Worm (Caenorhabditis elegans) whole organism, young adult: ENCODE measurements around the gene clec-257.

Experiments used
- ama-1 ChIP-seq, 3 experiments: fragments of 150-350 bp in 1 of 3; sonication (generic microtip) in 2 of 3; optimal IDR thresholded peaks; 2 replicates each; lab custom pipeline; 2014 to 2018; ENCODE audit warnings: missing biosample characterization in 2 of 3, missing genetic modification characterization in 2 of 3, missing genetic modification reagents in 2 of 3
- aptf-3 ChIP-seq: fragments of 200-800 bp; sonication (Bioruptor generic); IDR thresholded peaks from 2 replicates; pipeline ENCODE4 v1.3.6; 2022; ENCODE audit warnings: missing genetic modification characterization, missing compliant biosample characterization
- ceh-27 ChIP-seq: fragments of 200-800 bp; sonication (Bioruptor generic); optimal IDR thresholded peaks from 2 replicates; lab custom pipeline; 2018; ENCODE audit warnings: mild to moderate bottlenecking, missing genetic modification characterization, moderate library complexity, missing compliant biosample characterization
- egl-18 ChIP-seq: fragments of 200-800 bp; sonication (Bioruptor generic); IDR thresholded peaks from 2 replicates; pipeline ENCODE4 v1.3.6; 2022; ENCODE audit warnings: missing genetic modification reagents, missing genetic modification characterization, missing compliant biosample characterization
- hmg-20 ChIP-seq: fragments of 200-800 bp; sonication (Bioruptor generic); IDR thresholded peaks from 2 replicates; pipeline ENCODE4 v1.3.6; 2022; ENCODE audit warnings: missing genetic modification reagents, missing genetic modification characterization, missing compliant biosample characterization
- lsl-1 ChIP-seq: fragments of 200-800 bp; sonication (Bioruptor generic); optimal IDR thresholded peaks from 2 replicates; lab custom pipeline; 2018; ENCODE audit warnings: mild to moderate bottlenecking, missing genetic modification characterization, moderate library complexity, missing compliant biosample characterization
- nhr-27 ChIP-seq: fragments of 200-800 bp; sonication (Bioruptor generic); optimal IDR thresholded peaks from 2 replicates; lab custom pipeline; 2018; ENCODE audit warnings: mild to moderate bottlenecking, missing genetic modification characterization, moderate library complexity, missing compliant biosample characterization
- rcor-1 ChIP-seq: fragments of 200-800 bp; sonication (Bioruptor generic); IDR thresholded peaks from 2 replicates; pipeline ENCODE4 v1.3.6; 2022; ENCODE audit warnings: missing genetic modification reagents, missing genetic modification characterization, missing compliant biosample characterization
- snpc-4 ChIP-seq, 5 experiments: fragments of 150-350 bp in 1 of 5; sonication (generic microtip) in 4 of 5; optimal IDR thresholded peaks; 2 replicates each; lab custom pipeline; 2014 to 2018; ENCODE audit warnings: missing genetic modification characterization in 5 of 5, missing biosample characterization in 3 of 5, antibody characterized with exemption in 2 of 5, mild to moderate bottlenecking in 2 of 5, missing compliant biosample characterization in 2 of 5, missing genotype in 2 of 5, moderate library complexity in 2 of 5, missing genetic modification reagents in 1 of 5
- tlf-1 ChIP-seq: fragments of 200-800 bp; sonication (Bioruptor generic); optimal IDR thresholded peaks from 2 replicates; lab custom pipeline; 2018; ENCODE audit warnings: mild to moderate bottlenecking, missing genetic modification characterization, missing compliant biosample characterization
- ztf-25 ChIP-seq: fragments of 200-800 bp; sonication (Bioruptor generic); IDR thresholded peaks from 2 replicates; pipeline ENCODE4 v1.3.6; 2022; ENCODE audit warnings: missing genetic modification reagents, missing genetic modification characterization, missing compliant biosample characterization
- ztf-6 ChIP-seq: fragments of 200-800 bp; sonication (Bioruptor generic); IDR thresholded peaks from 2 replicates; pipeline ENCODE4 v1.3.6; 2022; ENCODE audit warnings: missing genetic modification reagents, missing genetic modification characterization, missing compliant biosample characterization

DNA sequence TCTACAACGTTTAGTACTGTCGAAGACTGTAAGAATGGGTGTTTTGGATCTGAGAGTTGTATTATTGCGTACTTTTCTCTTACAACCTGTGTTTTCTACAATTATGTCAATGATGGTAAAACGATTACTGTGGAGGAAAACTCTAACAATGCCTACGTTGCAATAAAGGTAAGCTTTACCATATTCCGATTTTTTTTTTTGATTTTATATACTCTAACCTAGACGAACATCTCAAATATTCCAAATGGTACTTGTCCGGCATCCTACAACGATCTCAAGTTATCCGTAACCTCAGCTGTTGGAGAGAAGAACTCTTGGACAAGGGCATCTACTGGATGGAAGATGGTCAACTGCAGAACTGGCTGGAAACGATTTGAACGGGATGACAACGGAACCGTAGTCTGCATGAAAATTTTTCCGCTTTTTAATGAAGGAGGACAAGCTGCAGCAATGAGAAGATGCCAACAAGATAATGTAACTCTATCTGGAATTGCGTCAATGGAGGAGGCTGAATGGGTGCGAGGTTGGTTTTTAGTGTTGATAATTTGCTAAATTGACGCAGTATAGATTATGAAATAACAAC lies 966 bp upstream of the clec-257 start:
- no peak for TF ChIP-seq ama-1 (optimal IDR thresholded peaks at IDR 0.05; lab: Kevin White, UChicago)
- TF ChIP-seq ama-1 (GFP tag; optimal IDR thresholded peaks at IDR 0.05; lab: Kevin White, UChicago) = no peak
- TF ChIP-seq hmg-20 = no peak
- TF ChIP-seq lsl-1 = no peak
- no peak for TF ChIP-seq snpc-4 (GFP tag; optimal IDR thresholded peaks at IDR 0.05; lab: Kevin White, UChicago)
- TF ChIP-seq snpc-4 (tag; optimal IDR thresholded peaks at IDR 0.05; lab: Kevin White, UChicago) = no peak
- TF ChIP-seq aptf-3 (GFP tag; lab: Robert Waterston, UW) = no peak
- TF ChIP-seq ztf-25 = no peak
- no peak for TF ChIP-seq nhr-27 (tag; lab: Kevin White, UChicago)
- no peak for TF ChIP-seq ceh-27 (GFP tag; lab: Kevin White, UChicago)
- TF ChIP-seq egl-18 = no peak
- TF ChIP-seq rcor-1 (GFP tag; lab: Robert Waterston, UW) = no peak
- TF ChIP-seq tlf-1 (GFP tag; lab: Kevin White, UChicago) = no peak
- no peak for TF ChIP-seq ztf-6 (GFP tag; lab: Robert Waterston, UW)
